Worm (Caenorhabditis elegans) whole organism, late embryonic: Measurements from ENCODE around the gene W01B6.5.

Experiments used
- F13H6.1 ChIP-seq: sonication (generic microtip); optimal IDR thresholded peaks from 2 replicates; lab custom pipeline; 2016; ENCODE audit warnings: missing genetic modification characterization, missing compliant biosample characterization
- K09A11.1 ChIP-seq: sonication (generic microtip); optimal IDR thresholded peaks from 2 replicates; lab custom pipeline; 2017; ENCODE audit warnings: antibody characterized with exemption, mild to moderate bottlenecking, missing genetic modification characterization, missing compliant biosample characterization; ENCODE audit not compliant: insufficient read depth
- T23F11.4 ChIP-seq: fragments of 200-800 bp; sonication (Bioruptor generic); optimal IDR thresholded peaks from 2 replicates; lab custom pipeline; 2018; ENCODE audit warnings: mild to moderate bottlenecking, missing genetic modification characterization, missing compliant biosample characterization
- ahr-1 ChIP-seq: sonication (generic microtip); optimal IDR thresholded peaks from 2 replicates; lab custom pipeline; 2016; ENCODE audit warnings: missing genetic modification characterization, missing compliant biosample characterization
- ceh-18 ChIP-seq: sonication (generic microtip); optimal IDR thresholded peaks from 2 replicates; lab custom pipeline; 2016; ENCODE audit warnings: missing genetic modification characterization, missing compliant biosample characterization
- ceh-30 ChIP-seq: fragments of 150-350 bp; optimal IDR thresholded peaks from 2 replicates; lab custom pipeline; 2014; ENCODE audit warnings: missing biosample characterization, missing genetic modification characterization
- ceh-31 ChIP-seq: sonication (generic microtip); optimal IDR thresholded peaks from 2 replicates; lab custom pipeline; 2016; ENCODE audit warnings: missing genetic modification characterization, missing compliant biosample characterization
- ceh-34 ChIP-seq: sonication (generic microtip); optimal IDR thresholded peaks from 2 replicates; lab custom pipeline; 2016; ENCODE audit warnings: mild to moderate bottlenecking, missing genetic modification characterization, missing compliant biosample characterization
- ceh-45 ChIP-seq: fragments of 200-800 bp; sonication (Bioruptor generic); IDR thresholded peaks from 2 replicates; pipeline ENCODE4 v1.3.6; 2022; ENCODE audit warnings: missing genetic modification reagents, missing genetic modification characterization, missing compliant biosample characterization
- ceh-6 ChIP-seq: fragments of 200-800 bp; sonication (Bioruptor generic); optimal IDR thresholded peaks from 2 replicates; lab custom pipeline; 2018; ENCODE audit warnings: mild to moderate bottlenecking, missing genetic modification characterization, missing compliant biosample characterization
- dve-1 ChIP-seq: sonication (generic microtip); optimal IDR thresholded peaks from 2 replicates; lab custom pipeline; 2017; ENCODE audit warnings: antibody characterized with exemption, mild to moderate bottlenecking, missing genetic modification characterization, missing compliant biosample characterization
- elt-2 ChIP-seq: sonication (generic microtip); optimal IDR thresholded peaks from 2 replicates; lab custom pipeline; 2016; ENCODE audit warnings: missing genetic modification reagents, missing genetic modification characterization, missing compliant biosample characterization
- ets-4 ChIP-seq: sonication (generic microtip); optimal IDR thresholded peaks from 2 replicates; lab custom pipeline; 2016; ENCODE audit warnings: missing genetic modification characterization, missing compliant biosample characterization
- fkh-10 ChIP-seq: fragments of 150-350 bp; optimal IDR thresholded peaks from 2 replicates; lab custom pipeline; 2014; ENCODE audit warnings: missing biosample characterization, missing genetic modification reagents, missing genetic modification characterization
- fkh-6 ChIP-seq: sonication (generic microtip); optimal IDR thresholded peaks from 2 replicates; lab custom pipeline; 2016; ENCODE audit warnings: missing genetic modification characterization, missing compliant biosample characterization
- hlh-30 ChIP-seq: sonication (generic microtip); optimal IDR thresholded peaks from 2 replicates; lab custom pipeline; 2017; ENCODE audit warnings: antibody characterized with exemption, missing genetic modification characterization, missing compliant biosample characterization; ENCODE audit not compliant: insufficient read depth
- hlh-6 ChIP-seq: sonication (generic microtip); optimal IDR thresholded peaks from 2 replicates; lab custom pipeline; 2016; ENCODE audit warnings: missing genotype, missing genetic modification characterization, missing compliant biosample characterization
- lim-6 ChIP-seq: sonication (generic microtip); optimal IDR thresholded peaks from 2 replicates; lab custom pipeline; 2016; ENCODE audit warnings: missing genetic modification characterization, missing compliant biosample characterization
- mec-3 ChIP-seq: sonication (generic microtip); optimal IDR thresholded peaks from 2 replicates; lab custom pipeline; 2016; ENCODE audit warnings: borderline replicate concordance, missing genetic modification characterization, missing compliant biosample characterization
- nhr-11 ChIP-seq: fragments of 150-350 bp; optimal IDR thresholded peaks from 2 replicates; lab custom pipeline; 2014; ENCODE audit warnings: missing biosample characterization, missing genetic modification characterization
- nhr-232 ChIP-seq: sonication (generic microtip); optimal IDR thresholded peaks from 2 replicates; lab custom pipeline; 2016; ENCODE audit warnings: missing genetic modification characterization, missing compliant biosample characterization
- pag-3 ChIP-seq: sonication (generic microtip); optimal IDR thresholded peaks from 2 replicates; lab custom pipeline; 2016; ENCODE audit warnings: missing compliant biosample characterization, missing genetic modification characterization, borderline replicate concordance
- pax-1 ChIP-seq: fragments of 150-350 bp; optimal IDR thresholded peaks from 2 replicates; lab custom pipeline; 2014; ENCODE audit warnings: missing biosample characterization, missing genetic modification characterization
- pha-2 ChIP-seq: sonication (generic microtip); optimal IDR thresholded peaks from 2 replicates; lab custom pipeline; 2017; ENCODE audit warnings: mild to moderate bottlenecking, missing genetic modification characterization, missing compliant biosample characterization
- pha-4 ChIP-seq: fragments of 150-350 bp; optimal IDR thresholded peaks from 2 replicates; lab custom pipeline; 2018; ENCODE audit warnings: missing biosample characterization, missing genetic modification reagents, missing genetic modification characterization
- pqm-1 ChIP-seq: sonication (generic microtip); optimal IDR thresholded peaks from 2 replicates; lab custom pipeline; 2016; ENCODE audit warnings: missing genetic modification characterization, missing compliant biosample characterization
- sdc-2 ChIP-seq: sonication (generic microtip); optimal IDR thresholded peaks from 2 replicates; lab custom pipeline; 2016; ENCODE audit warnings: missing genotype, missing genetic modification characterization, missing compliant biosample characterization
- sox-4 ChIP-seq: sonication (generic microtip); optimal IDR thresholded peaks from 2 replicates; lab custom pipeline; 2017; ENCODE audit warnings: mild to moderate bottlenecking, missing genetic modification characterization, inconsistent platforms, missing compliant biosample characterization
- syd-9 ChIP-seq: sonication (generic microtip); optimal IDR thresholded peaks from 2 replicates; lab custom pipeline; 2016; ENCODE audit warnings: mild to moderate bottlenecking, missing genetic modification characterization, moderate library complexity, missing compliant biosample characterization
- tbx-2 ChIP-seq: sonication (generic microtip); optimal IDR thresholded peaks from 2 replicates; lab custom pipeline; 2016; ENCODE audit warnings: missing genetic modification characterization, missing compliant biosample characterization
- unc-3 ChIP-seq, 2 experiments: fragments of 200-800 bp in 1 of 2; sonication (Bioruptor generic) in 1 of 2; sonication (generic microtip) in 1 of 2; conservative IDR thresholded peaks in 1 of 2; optimal IDR thresholded peaks in 1 of 2; 2 replicates each; pipeline versions ENCODE4 v1.3.6 to Lab custom; 2016 to 2022; ENCODE audit warnings: missing compliant biosample characterization in 2 of 2, missing genetic modification characterization in 2 of 2, missing genetic modification reagents in 1 of 2
- ztf-16 ChIP-seq: sonication (generic microtip); optimal IDR thresholded peaks from 2 replicates; lab custom pipeline; 2017; ENCODE audit warnings: missing genetic modification characterization, missing compliant biosample characterization

The W01B6.5 gene

ce11 chrIV:10116765-10117164 is 40.8 kb downstream of the W01B6.5 start:
- TF ChIP-seq ceh-45 (no peak), fkh-10 (GFP tag; lab: Kevin White, UChicago) (no peak), pax-1 (tag; lab: Kevin White, UChicago) (no peak), ceh-18 (tag; lab: Kevin White, UChicago) (no peak), hlh-6 (tag; lab: Kevin White, UChicago) (no peak), T23F11.4 (GFP tag; lab: Kevin White, UChicago) (no peak), ets-4 (no peak), ztf-16 (no peak), mec-3 (tag; lab: Kevin White, UChicago) (no peak), lim-6 (tag; lab: Kevin White, UChicago) (no peak), ceh-34 (no peak), ceh-31 (no peak), pag-3 (no peak), tbx-2 (tag; lab: Kevin White, UChicago) (no peak), K09A11.1 (tag; lab: Kevin White, UChicago) (no peak), F13H6.1 (tag; lab: Kevin White, UChicago) (no peak), ceh-30 (tag; lab: Kevin White, UChicago) (no peak)

- no peak for TF ChIP-seq K09A11.1 (tag; lab: Kevin White, UChicago)
- no peak for TF ChIP-seq pqm-1 (tag; lab: Kevin White, UChicago)
- TF ChIP-seq elt-2 (tag; lab: Kevin White, UChicago) = no peak
- TF ChIP-seq fkh-10 (GFP tag; lab: Kevin White, UChicago) = no peak
- TF ChIP-seq hlh-30 = no peak
- TF ChIP-seq pha-4 (tag; lab: Kevin White, UChicago) = no peak
- no peak for TF ChIP-seq lim-6 (tag; lab: Kevin White, UChicago)
- TF ChIP-seq fkh-6 (tag; lab: Kevin White, UChicago) = no peak
- no peak for TF ChIP-seq unc-3 (GFP tag; conservative IDR thresholded peaks at IDR 0.05; lab: Robert Waterston, UW)
- TF ChIP-seq unc-3 (tag; optimal IDR thresholded peaks at IDR 0.05; lab: Kevin White, UChicago) = no peak
- TF ChIP-seq, all 69 proteins: peak for 0
Measured at ce11 chrIV:10122205-10122604, 46.2 kb downstream of the W01B6.5 start, which contains the start of gene irld-21. Gene irld-21 (minus strand): TSS chrIV:10122305.

- TF ChIP-seq syd-9 (no peak), pha-2 (tag; lab: Kevin White, UChicago) (no peak), sdc-2 (tag; lab: Kevin White, UChicago) (no peak), nhr-232 (tag; lab: Kevin White, UChicago) (no peak), ahr-1 (tag; lab: Kevin White, UChicago) (no peak), nhr-11 (tag; lab: Kevin White, UChicago) (no peak), sox-4 (tag; lab: Kevin White, UChicago) (no peak), ceh-6 (GFP tag; lab: Kevin White, UChicago) (no peak), dve-1 (tag; lab: Kevin White, UChicago) (no peak)
- TF ChIP-seq, all 69 proteins: peak for 0
Measured at ce11 chrIV:10126544-10126943, 50.5 kb downstream of the W01B6.5 start, which contains the start of gene ctf-18. Gene ctf-18 (minus strand): TSS chrIV:10126644.
